Worm (Caenorhabditis elegans) whole organism, late embryonic: ENCODE measurements around the gene acr-24.

Source experiments
- ama-1 ChIP-seq: fragments of 150-350 bp; optimal IDR thresholded peaks from 2 replicates; lab custom pipeline; 2014
- ceh-14 ChIP-seq: sonication (generic microtip); optimal IDR thresholded peaks from 2 replicates; lab custom pipeline; 2016; ENCODE audit warnings: missing genotype, missing genetic modification characterization, missing compliant biosample characterization
- ceh-22 ChIP-seq: sonication (generic microtip); optimal IDR thresholded peaks from 2 replicates; lab custom pipeline; 2017; ENCODE audit warnings: missing biosample characterization, missing genetic modification characterization
- fkh-10 ChIP-seq: fragments of 150-350 bp; optimal IDR thresholded peaks from 2 replicates; lab custom pipeline; 2014; ENCODE audit warnings: missing biosample characterization, missing genetic modification reagents, missing genetic modification characterization
- fkh-6 ChIP-seq: sonication (generic microtip); optimal IDR thresholded peaks from 2 replicates; lab custom pipeline; 2016; ENCODE audit warnings: missing genetic modification characterization, missing compliant biosample characterization
- hlh-6 ChIP-seq: sonication (generic microtip); optimal IDR thresholded peaks from 2 replicates; lab custom pipeline; 2016; ENCODE audit warnings: missing genotype, missing genetic modification characterization, missing compliant biosample characterization
- nhr-232 ChIP-seq: sonication (generic microtip); optimal IDR thresholded peaks from 2 replicates; lab custom pipeline; 2016; ENCODE audit warnings: missing genetic modification characterization, missing compliant biosample characterization
- npax-4 ChIP-seq: sonication (generic microtip); optimal IDR thresholded peaks from 2 replicates; lab custom pipeline; 2016; ENCODE audit warnings: missing genetic modification characterization, missing compliant biosample characterization
- pag-3 ChIP-seq: sonication (generic microtip); optimal IDR thresholded peaks from 2 replicates; lab custom pipeline; 2016; ENCODE audit warnings: missing compliant biosample characterization, missing genetic modification characterization, borderline replicate concordance
- sdc-2 ChIP-seq: sonication (generic microtip); optimal IDR thresholded peaks from 2 replicates; lab custom pipeline; 2016; ENCODE audit warnings: missing genotype, missing genetic modification characterization, missing compliant biosample characterization
- tbx-7 ChIP-seq: sonication (generic microtip); optimal IDR thresholded peaks from 2 replicates; lab custom pipeline; 2016; ENCODE audit warnings: missing genotype, missing genetic modification characterization, missing compliant biosample characterization
- ttx-3 ChIP-seq: sonication (generic microtip); optimal IDR thresholded peaks from 2 replicates; lab custom pipeline; 2016; ENCODE audit warnings: missing genetic modification reagents, missing genetic modification characterization, missing compliant biosample characterization
- unc-55 ChIP-seq: sonication (generic microtip); optimal IDR thresholded peaks from 2 replicates; lab custom pipeline; 2017; ENCODE audit warnings: missing biosample characterization, missing genetic modification reagents, missing genetic modification characterization
- unc-86 ChIP-seq: sonication (generic microtip); optimal IDR thresholded peaks from 2 replicates; lab custom pipeline; 2016; ENCODE audit warnings: missing genetic modification characterization, missing compliant biosample characterization

- TF ChIP-seq ceh-22 (tag; lab: Kevin White, UChicago) = no peak
- peak; percentile 73 for TF ChIP-seq unc-55 (GFP tag; lab: Kevin White, UChicago)
- peak; percentile 71 for TF ChIP-seq unc-86 (tag; lab: Kevin White, UChicago)
- TF ChIP-seq fkh-6 (tag; lab: Kevin White, UChicago) = no peak
- TF ChIP-seq ceh-14 (tag; lab: Kevin White, UChicago) = peak; percentile 31
- TF ChIP-seq nhr-232 (tag; lab: Kevin White, UChicago) = no peak
- TF ChIP-seq npax-4 (tag; lab: Kevin White, UChicago) = no peak
- no peak for TF ChIP-seq sdc-2
- TF ChIP-seq fkh-10 (GFP tag; lab: Kevin White, UChicago) = peak; percentile 5
- no peak for TF ChIP-seq pag-3 (tag; lab: Kevin White, UChicago)
- no peak for TF ChIP-seq hlh-6 (tag; lab: Kevin White, UChicago)
- no peak for TF ChIP-seq tbx-7
- TF ChIP-seq ttx-3 = peak; percentile 22
- TF ChIP-seq ama-1 (lab: Kevin White, UChicago) = no peak
Measured at ce11 chrIV:15471430-15471829, 25.9 kb upstream of the acr-24 start, which contains the start of gene ntl-11.
